Fruit fly (Drosophila melanogaster): ENCODE data around the gene CG12817.

The CG12817 gene

dm6 chr3R:10224594-10224993 lies at the start of gene CG12817, which contains the start of gene CG34107:
Gene CG12817, minus strand, starts transcription at chr3R:10224725.
Gene CG34107, plus strand, starts transcription at chr3R:10224909.
- no peak for TF ChIP-seq pad (GFP tag; optimal IDR thresholded peaks at IDR 0.05)
- TF ChIP-seq Clk (GFP tag; optimal IDR thresholded peaks at IDR 0.05) = no peak
- no peak for TF ChIP-seq tj (GFP tag; optimal IDR thresholded peaks at IDR 0.05)
- TF ChIP-seq CG11617 (GFP tag; optimal IDR thresholded peaks at IDR 0.05) = no peak
- no peak for TF ChIP-seq Mnt (GFP tag; optimal IDR thresholded peaks at IDR 0.05)
- no peak for TF ChIP-seq bab1 (GFP tag; optimal IDR thresholded peaks at IDR 0.05)
- no peak for TF ChIP-seq CG12768 (GFP tag; optimal IDR thresholded peaks at IDR 0.05)
- TF ChIP-seq toe (GFP tag; optimal IDR thresholded peaks at IDR 0.05) = no peak
- no peak for TF ChIP-seq kay (GFP tag; ENCODE audit: borderline replicate concordance)
- no peak for TF ChIP-seq cnc (optimal IDR thresholded peaks at IDR 0.05)
- TF ChIP-seq CG5204 (GFP tag; optimal IDR thresholded peaks at IDR 0.05) = no peak
- TF ChIP-seq Crg-1 (GFP tag; optimal IDR thresholded peaks at IDR 0.05) = no peak
- no peak for TF ChIP-seq CG7101 (tag; optimal IDR thresholded peaks at IDR 0.05)
- TF ChIP-seq cic (GFP tag; optimal IDR thresholded peaks at IDR 0.05) = no peak
- no peak for TF ChIP-seq CG33017 (tag; optimal IDR thresholded peaks at IDR 0.05)
- TF ChIP-seq CG1620 (GFP tag; optimal IDR thresholded peaks at IDR 0.05) = no peak
- no peak for TF ChIP-seq Hr96 (GFP tag; optimal IDR thresholded peaks at IDR 0.05)
- no peak for TF ChIP-seq CG14711 (tag; optimal IDR thresholded peaks at IDR 0.05)

DNA sequence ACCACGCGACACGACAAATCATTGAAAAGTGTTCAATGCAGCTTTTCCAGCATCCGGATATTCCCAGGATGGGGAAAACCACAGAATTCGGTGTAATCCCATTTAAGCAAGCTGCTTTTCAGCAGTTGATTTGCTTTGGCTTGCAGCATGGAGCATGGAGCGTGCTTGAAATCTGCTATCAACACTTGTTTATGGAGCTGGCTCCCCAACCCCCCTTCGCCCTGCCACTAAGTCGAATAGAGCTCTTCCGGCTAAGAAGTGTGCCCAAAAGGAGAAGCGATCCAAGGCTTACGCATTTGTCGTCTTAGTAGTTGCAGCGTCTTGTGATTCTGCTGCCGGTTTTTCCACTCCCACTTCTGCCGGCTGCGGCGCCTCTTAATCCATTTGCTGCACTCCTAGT lies 49.8 kb upstream of the CG12817 start:
- TF ChIP-seq ovo (GFP tag; optimal IDR thresholded peaks at IDR 0.05) (no peak), CG7101 (tag; optimal IDR thresholded peaks at IDR 0.05) (no peak), Mnt (GFP tag; optimal IDR thresholded peaks at IDR 0.05) (no peak), tj (GFP tag; optimal IDR thresholded peaks at IDR 0.05) (no peak), pad (GFP tag; optimal IDR thresholded peaks at IDR 0.05) (no peak), CG11617 (GFP tag; optimal IDR thresholded peaks at IDR 0.05) (no peak), cic (GFP tag; optimal IDR thresholded peaks at IDR 0.05) (no peak), CG12768 (GFP tag; optimal IDR thresholded peaks at IDR 0.05) (no peak), CG7045 (GFP tag; optimal IDR thresholded peaks at IDR 0.05) (no peak), CG1620 (GFP tag; optimal IDR thresholded peaks at IDR 0.05) (no peak), Hr96 (GFP tag; optimal IDR thresholded peaks at IDR 0.05) (no peak), CG5204 (GFP tag; optimal IDR thresholded peaks at IDR 0.05) (no peak)

dm6 chr3R:10272695-10273094 lies 48.2 kb upstream of the CG12817 start:
- no peak for TF ChIP-seq CG1620 (GFP tag; optimal IDR thresholded peaks at IDR 0.05)
- TF ChIP-seq pad (GFP tag; optimal IDR thresholded peaks at IDR 0.05) = no peak
- TF ChIP-seq cnc (optimal IDR thresholded peaks at IDR 0.05) = no peak

- no peak for TF ChIP-seq pad (GFP tag; optimal IDR thresholded peaks at IDR 0.05)
- TF ChIP-seq CG7045 (GFP tag; optimal IDR thresholded peaks at IDR 0.05) = no peak
- TF ChIP-seq CG5204 (GFP tag; optimal IDR thresholded peaks at IDR 0.05) = no peak
- TF ChIP-seq CG7101 (tag; optimal IDR thresholded peaks at IDR 0.05) = no peak
- no peak for TF ChIP-seq CG1620 (GFP tag; optimal IDR thresholded peaks at IDR 0.05)
- TF ChIP-seq Mnt (GFP tag; optimal IDR thresholded peaks at IDR 0.05) = no peak
- TF ChIP-seq bab1 (GFP tag; optimal IDR thresholded peaks at IDR 0.05) = no peak
- no peak for TF ChIP-seq CG12768 (GFP tag; optimal IDR thresholded peaks at IDR 0.05)
- no peak for TF ChIP-seq ovo (GFP tag; optimal IDR thresholded peaks at IDR 0.05)
- no peak for TF ChIP-seq Hr96 (GFP tag; optimal IDR thresholded peaks at IDR 0.05)
Observed at dm6 chr3R:10269921-10270431, 45.5 kb upstream of the CG12817 start.

DNA sequence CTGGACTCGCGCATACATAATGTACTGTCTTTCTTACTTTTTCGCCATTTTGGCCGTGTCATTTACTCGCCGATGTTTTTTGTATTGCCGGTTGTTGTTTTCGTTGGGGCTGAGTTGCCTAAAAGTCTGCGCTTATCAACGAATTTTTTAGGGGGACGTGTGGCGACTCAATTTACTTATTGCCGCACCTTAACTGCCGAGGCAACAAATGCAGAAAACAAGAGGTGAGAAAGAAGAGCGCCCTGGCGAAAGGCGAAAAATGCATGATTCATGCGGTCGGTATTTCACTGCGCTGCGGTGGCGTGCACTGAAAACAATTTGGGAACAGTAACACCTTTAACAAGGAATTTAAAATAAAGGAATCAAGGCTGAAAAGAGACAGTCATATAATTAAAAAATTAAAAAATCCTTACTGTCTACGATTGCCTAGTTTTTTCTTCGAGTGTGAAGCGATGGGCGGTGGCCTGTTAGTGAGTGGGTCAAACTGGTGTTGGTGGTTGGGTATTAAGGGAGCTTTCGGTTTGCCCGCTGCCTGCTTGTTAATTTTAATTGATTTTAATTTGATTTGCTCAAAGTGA lies 44.4 kb upstream of the CG12817 start:
- peak; percentile 77 for TF ChIP-seq CG7101 (tag; optimal IDR thresholded peaks at IDR 0.05)
- TF ChIP-seq cic (GFP tag; optimal IDR thresholded peaks at IDR 0.05) = no peak
- TF ChIP-seq ovo (GFP tag; optimal IDR thresholded peaks at IDR 0.05) = no peak
- TF ChIP-seq CG7045 (GFP tag; optimal IDR thresholded peaks at IDR 0.05) = peak; percentile 46
- TF ChIP-seq CG33017 (tag; optimal IDR thresholded peaks at IDR 0.05) = peak; percentile 6
- TF ChIP-seq cnc (optimal IDR thresholded peaks at IDR 0.05) = no peak
- peak; percentile 68 for TF ChIP-seq kay (GFP tag; ENCODE audit: borderline replicate concordance)
- peak; percentile 37 for TF ChIP-seq bab1 (GFP tag; optimal IDR thresholded peaks at IDR 0.05)
- peak; percentile 5 for TF ChIP-seq tj (GFP tag; optimal IDR thresholded peaks at IDR 0.05)
- no peak for TF ChIP-seq pad (GFP tag; optimal IDR thresholded peaks at IDR 0.05)
- TF ChIP-seq Hr96 (GFP tag; optimal IDR thresholded peaks at IDR 0.05) = peak; percentile 44
- no peak for TF ChIP-seq Crg-1 (GFP tag; optimal IDR thresholded peaks at IDR 0.05)
- peak; percentile 72 for TF ChIP-seq CG14711 (tag; optimal IDR thresholded peaks at IDR 0.05)
- peak; percentile 55 for TF ChIP-seq CG12768 (GFP tag; optimal IDR thresholded peaks at IDR 0.05)
- peak; percentile 35 for TF ChIP-seq toe (GFP tag; optimal IDR thresholded peaks at IDR 0.05)
- TF ChIP-seq CG11617 (GFP tag; optimal IDR thresholded peaks at IDR 0.05) = no peak
- TF ChIP-seq CG1620 (GFP tag; optimal IDR thresholded peaks at IDR 0.05) = no peak
- TF ChIP-seq Clk (GFP tag; optimal IDR thresholded peaks at IDR 0.05) = peak; percentile 62
- peak; percentile 44 for TF ChIP-seq CG5204 (GFP tag; optimal IDR thresholded peaks at IDR 0.05)
- TF ChIP-seq Mnt (GFP tag; optimal IDR thresholded peaks at IDR 0.05) = peak; percentile 13

DNA sequence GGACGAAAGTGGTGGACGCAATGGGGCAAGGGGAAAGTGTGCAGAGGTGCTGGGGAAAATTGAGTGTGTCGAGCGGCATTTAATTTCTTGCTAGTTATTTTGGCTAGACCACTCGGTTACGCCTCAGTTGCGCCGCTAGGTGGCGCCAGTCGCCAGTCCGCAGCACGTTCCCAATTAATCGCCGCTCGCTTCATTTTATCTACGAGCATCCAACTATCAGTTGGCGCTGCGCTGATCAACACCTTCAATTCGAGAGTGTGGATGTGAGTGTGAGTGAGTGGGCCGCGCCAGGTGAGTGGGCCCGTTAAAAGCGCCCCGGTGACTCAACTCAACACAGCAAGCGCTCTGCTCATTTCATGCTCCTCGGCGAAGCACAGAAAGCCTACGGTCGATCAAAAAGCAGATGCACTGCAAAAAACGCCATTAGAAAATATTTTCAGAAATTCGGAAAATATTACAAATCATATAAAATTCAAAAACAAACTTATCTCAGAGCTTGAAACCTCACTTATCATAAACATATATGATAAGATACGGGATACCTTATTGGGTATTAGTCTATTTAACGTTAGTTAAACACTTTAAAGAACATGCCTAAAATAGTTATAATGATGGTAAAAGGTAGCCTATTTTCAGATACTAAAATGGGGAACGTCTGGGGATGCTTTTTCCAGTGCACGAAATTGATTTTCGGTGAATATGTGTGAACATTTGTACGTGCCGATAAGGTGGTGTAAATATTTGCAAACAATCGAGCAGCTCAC lies 43.8 kb upstream of the CG12817 start:
- TF ChIP-seq cic (GFP tag; optimal IDR thresholded peaks at IDR 0.05) = peak; percentile 37
- TF ChIP-seq bab1 (GFP tag; optimal IDR thresholded peaks at IDR 0.05) = peak; percentile 94
- peak; percentile 69 for TF ChIP-seq pad (GFP tag; optimal IDR thresholded peaks at IDR 0.05)
- peak; percentile 41 for TF ChIP-seq Mnt (GFP tag; optimal IDR thresholded peaks at IDR 0.05)
- TF ChIP-seq Clk (GFP tag; optimal IDR thresholded peaks at IDR 0.05) = peak; percentile 70
- TF ChIP-seq CG33017 (tag; optimal IDR thresholded peaks at IDR 0.05) = peak; percentile 89
- TF ChIP-seq CG5204 (GFP tag; optimal IDR thresholded peaks at IDR 0.05) = peak; percentile 86
- no peak for TF ChIP-seq cnc (optimal IDR thresholded peaks at IDR 0.05)
- TF ChIP-seq CG1620 (GFP tag; optimal IDR thresholded peaks at IDR 0.05) = peak; percentile 80
- peak; percentile 72 for TF ChIP-seq Crg-1 (GFP tag; optimal IDR thresholded peaks at IDR 0.05)
- TF ChIP-seq CG12768 (GFP tag; optimal IDR thresholded peaks at IDR 0.05) = peak; percentile 90
- peak; percentile 64 for TF ChIP-seq tj (GFP tag; optimal IDR thresholded peaks at IDR 0.05)
- peak; percentile 83 for TF ChIP-seq Hr96 (GFP tag; optimal IDR thresholded peaks at IDR 0.05)
- peak; percentile 59 for TF ChIP-seq kay (GFP tag; ENCODE audit: borderline replicate concordance)
- peak; percentile 83 for TF ChIP-seq CG7045 (GFP tag; optimal IDR thresholded peaks at IDR 0.05)
- peak; percentile 91 for TF ChIP-seq CG7101 (tag; optimal IDR thresholded peaks at IDR 0.05)
- peak; percentile 96 for TF ChIP-seq CG11617 (GFP tag; optimal IDR thresholded peaks at IDR 0.05)
- TF ChIP-seq CG14711 (tag; optimal IDR thresholded peaks at IDR 0.05) = peak; percentile 82
- TF ChIP-seq ovo (GFP tag; optimal IDR thresholded peaks at IDR 0.05) = peak; percentile 66
- peak; percentile 83 for TF ChIP-seq toe (GFP tag; optimal IDR thresholded peaks at IDR 0.05)
